Worm (Caenorhabditis elegans) whole organism, L2 larva: ENCODE data around the gene snt-1.

Source experiments
- C34F6.9 ChIP-seq: fragments of 150-350 bp; optimal IDR thresholded peaks from 2 replicates; lab custom pipeline; 2014; ENCODE audit warnings: missing biosample characterization, missing genetic modification characterization
- F13H6.1 ChIP-seq: sonication (generic microtip); optimal IDR thresholded peaks from 2 replicates; lab custom pipeline; 2016; ENCODE audit warnings: missing genetic modification characterization, missing compliant biosample characterization
- ZK546.5 ChIP-seq: sonication (generic microtip); optimal IDR thresholded peaks from 2 replicates; lab custom pipeline; 2017; ENCODE audit warnings: missing biosample characterization, missing genetic modification characterization
- alr-1 ChIP-seq: fragments of 150-350 bp; optimal IDR thresholded peaks from 2 replicates; lab custom pipeline; 2014; ENCODE audit warnings: missing biosample characterization, missing genetic modification characterization
- blmp-1 ChIP-seq: sonication (generic microtip); optimal IDR thresholded peaks from 2 replicates; lab custom pipeline; 2017; ENCODE audit warnings: missing genetic modification characterization, mild to moderate bottlenecking, missing compliant biosample characterization, antibody characterized with exemption, moderate library complexity; ENCODE audit not compliant: insufficient read depth
- ceh-82 ChIP-seq: fragments of 150-350 bp; optimal IDR thresholded peaks from 2 replicates; lab custom pipeline; 2014; ENCODE audit warnings: missing biosample characterization, missing genetic modification characterization
- dmd-4 ChIP-seq: sonication (generic microtip); optimal IDR thresholded peaks from 2 replicates; lab custom pipeline; 2017; ENCODE audit warnings: missing biosample characterization, missing genetic modification characterization
- fos-1 ChIP-seq: fragments of 150-350 bp; optimal IDR thresholded peaks from 2 replicates; lab custom pipeline; 2014; ENCODE audit warnings: missing biosample characterization, missing genetic modification characterization
- lin-11 ChIP-seq: fragments of 150-350 bp; sonication (generic microtip); optimal IDR thresholded peaks from 2 replicates; lab custom pipeline; 2014; ENCODE audit warnings: missing biosample characterization, missing genetic modification characterization, inconsistent platforms, mixed read lengths
- lin-39 ChIP-seq: fragments of 150-350 bp; optimal IDR thresholded peaks from 2 replicates; lab custom pipeline; 2014; ENCODE audit warnings: missing biosample characterization, missing genetic modification reagents, missing genetic modification characterization
- mbf-1 ChIP-seq: sonication (generic microtip); optimal IDR thresholded peaks from 2 replicates; lab custom pipeline; 2017; ENCODE audit warnings: missing biosample characterization, missing genetic modification characterization
- nhr-10 ChIP-seq: sonication (generic microtip); optimal IDR thresholded peaks from 2 replicates; lab custom pipeline; 2017; ENCODE audit warnings: missing biosample characterization, missing genetic modification characterization
- nhr-11 ChIP-seq: fragments of 150-350 bp; optimal IDR thresholded peaks from 2 replicates; lab custom pipeline; 2014; ENCODE audit warnings: missing biosample characterization, missing genetic modification characterization
- nhr-129 ChIP-seq: fragments of 150-350 bp; optimal IDR thresholded peaks from 2 replicates; lab custom pipeline; 2014; ENCODE audit warnings: missing biosample characterization, missing genetic modification characterization
- nhr-21 ChIP-seq: fragments of 150-350 bp; optimal IDR thresholded peaks from 2 replicates; lab custom pipeline; 2014; ENCODE audit warnings: missing biosample characterization, missing genetic modification characterization
- nhr-23 ChIP-seq: fragments of 150-350 bp; optimal IDR thresholded peaks from 2 replicates; lab custom pipeline; 2014; ENCODE audit warnings: missing biosample characterization, missing genetic modification reagents, missing genetic modification characterization
- nhr-6 ChIP-seq: fragments of 150-350 bp; optimal IDR thresholded peaks from 2 replicates; lab custom pipeline; 2014; ENCODE audit warnings: missing biosample characterization, missing genetic modification characterization
- skn-1 ChIP-seq: sonication (generic microtip); optimal IDR thresholded peaks from 2 replicates; lab custom pipeline; 2017; ENCODE audit warnings: missing biosample characterization, missing genetic modification characterization
- unc-55 ChIP-seq: fragments of 150-350 bp; sonication (generic microtip); optimal IDR thresholded peaks from 3 replicates; lab custom pipeline; 2014; ENCODE audit warnings: missing biosample characterization, missing genetic modification reagents, missing genetic modification characterization
- unc-62 ChIP-seq: fragments of 150-350 bp; optimal IDR thresholded peaks from 2 replicates; lab custom pipeline; 2014; ENCODE audit warnings: missing biosample characterization, missing genetic modification reagents, missing genetic modification characterization
- ztf-11 ChIP-seq: sonication (generic microtip); optimal IDR thresholded peaks from 2 replicates; lab custom pipeline; 2017; ENCODE audit warnings: missing biosample characterization, missing genetic modification characterization
- ztf-4 ChIP-seq: fragments of 150-350 bp; optimal IDR thresholded peaks from 2 replicates; lab custom pipeline; 2014; ENCODE audit warnings: missing biosample characterization, missing genetic modification characterization

Gene snt-1

DNA sequence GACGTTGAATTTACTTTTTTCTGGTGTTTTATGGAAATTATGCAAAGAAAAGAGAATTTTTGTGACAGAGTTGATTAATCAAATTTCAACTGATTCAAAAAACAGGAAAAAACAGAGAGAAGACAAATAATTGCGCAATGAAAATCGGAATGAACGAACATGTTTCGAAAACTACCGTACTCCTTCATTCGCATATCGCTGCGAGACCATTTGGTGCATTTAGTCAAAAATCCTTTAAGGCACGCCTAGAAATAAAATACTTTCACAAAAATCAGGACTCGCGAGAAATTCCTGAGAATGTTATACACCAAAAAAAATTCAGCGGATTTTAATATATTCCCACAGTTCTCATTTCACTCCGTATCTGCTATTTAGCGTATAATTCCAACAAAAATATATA lies 49.3 kb downstream of the snt-1 start:
- TF ChIP-seq ztf-4 (tag; lab: Kevin White, UChicago), result no peak
- TF ChIP-seq nhr-10 (tag; lab: Kevin White, UChicago), result no peak
- no peak for TF ChIP-seq nhr-21 (tag; lab: Kevin White, UChicago)
- no peak for TF ChIP-seq lin-11 (tag; lab: Kevin White, UChicago)
- TF ChIP-seq ceh-82 (tag; lab: Kevin White, UChicago), result no peak
- no peak for TF ChIP-seq skn-1 (tag; lab: Kevin White, UChicago)
- no peak for TF ChIP-seq fos-1 (tag; lab: Kevin White, UChicago)
- no peak for TF ChIP-seq ztf-11
- TF ChIP-seq mbf-1, result no peak
- TF ChIP-seq nhr-11 (tag; lab: Kevin White, UChicago), result no peak

DNA sequence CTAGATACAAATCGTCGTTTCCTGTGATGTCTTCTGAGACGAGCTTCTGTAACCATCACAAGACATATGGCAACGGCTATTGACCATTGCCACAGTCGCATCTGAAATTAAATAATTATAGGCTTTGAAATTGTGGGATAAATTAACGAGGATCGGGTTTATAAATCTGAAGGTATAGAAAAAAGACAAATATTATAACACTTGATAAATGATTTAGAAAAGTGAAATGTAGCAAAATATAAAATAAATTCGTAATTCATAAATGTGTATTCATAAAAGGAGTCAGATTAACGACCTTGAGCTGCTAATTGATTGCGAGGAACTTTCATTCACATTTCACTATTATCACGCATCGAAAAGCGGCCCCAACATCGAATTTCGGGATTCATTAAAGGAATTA lies 52.9 kb downstream of the snt-1 start, which contains the start of gene aff-1:
Gene aff-1, minus strand, starts transcription at position 101 of the 400 bp plus-strand sequence.
- no peak for TF ChIP-seq C34F6.9 (tag; lab: Kevin White, UChicago)
- TF ChIP-seq nhr-23 (tag; lab: Kevin White, UChicago), result no peak
- TF ChIP-seq unc-55 (GFP tag; lab: Kevin White, UChicago), result no peak
- no peak for TF ChIP-seq F13H6.1
- no peak for TF ChIP-seq ZK546.5 (tag; lab: Kevin White, UChicago)
- no peak for TF ChIP-seq unc-62 (GFP tag; lab: Kevin White, UChicago)
- TF ChIP-seq nhr-6, result no peak
- TF ChIP-seq blmp-1 (tag; lab: Kevin White, UChicago), result no peak
- no peak for TF ChIP-seq nhr-11 (tag; lab: Kevin White, UChicago)
- TF ChIP-seq dmd-4 (tag; lab: Kevin White, UChicago), result no peak
- no peak for TF ChIP-seq lin-11 (tag; lab: Kevin White, UChicago)
- no peak for TF ChIP-seq lin-39 (tag; lab: Kevin White, UChicago)
- TF ChIP-seq nhr-129 (tag; lab: Kevin White, UChicago), result no peak
- TF ChIP-seq alr-1, result no peak
- TF ChIP-seq fos-1 (tag; lab: Kevin White, UChicago), result no peak
